Fruit fly (Drosophila melanogaster) whole organism, embryonic: ENCODE results near the gene CG43116.

ENCODE experiments used
- BEAF-32 ChIP-seq: fragments of 200-800 bp; sonication (Bioruptor generic); optimal IDR thresholded peaks from 3 replicates; lab custom pipeline; 2017; ENCODE audit warnings: missing biosample characterization, missing genetic modification characterization, mild to moderate bottlenecking, moderate library complexity, missing genetic modification reagents
- CG11398 ChIP-seq: fragments of 200-800 bp; sonication (Bioruptor generic); optimal IDR thresholded peaks from 2 replicates; lab custom pipeline; 2016; ENCODE audit warnings: missing biosample characterization, missing genetic modification characterization
- CG15479 ChIP-seq: fragments of 200-800 bp; sonication (Bioruptor generic); optimal IDR thresholded peaks from 3 replicates; lab custom pipeline; 2019; ENCODE audit warnings: missing biosample characterization, mild to moderate bottlenecking, missing genetic modification characterization, moderate library complexity
- CG17612 ChIP-seq: fragments of 200-800 bp; sonication (Bioruptor generic); IDR thresholded peaks from 2 replicates; pipeline ENCODE4 v1.3.6; 2022; ENCODE audit warnings: missing biosample characterization, missing genetic modification characterization
- CG18011 ChIP-seq: fragments of 200-800 bp; sonication (Bioruptor generic); optimal IDR thresholded peaks from 2 replicates; lab custom pipeline; 2017; ENCODE audit warnings: missing biosample characterization, missing genetic modification characterization, mild to moderate bottlenecking, moderate library complexity, missing genotype
- CG2116 ChIP-seq: fragments of 200-800 bp; sonication (Bioruptor generic); optimal IDR thresholded peaks from 3 replicates; lab custom pipeline; 2018; ENCODE audit warnings: missing biosample characterization, mild to moderate bottlenecking, missing genetic modification characterization
- CG30020 ChIP-seq: fragments of 200-800 bp; optimal IDR thresholded peaks from 2 replicates; lab custom pipeline; 2019; ENCODE audit warnings: missing biosample characterization, mild to moderate bottlenecking, missing genetic modification characterization, moderate library complexity
- CG32532 ChIP-seq: fragments of 200-800 bp; sonication (Bioruptor generic); IDR thresholded peaks from 2 replicates; pipeline ENCODE4 v1.3.6; 2022; ENCODE audit warnings: missing biosample characterization, missing genetic modification characterization
- CG3838 ChIP-seq: fragments of 200-800 bp; sonication (Bioruptor generic); optimal IDR thresholded peaks from 3 replicates; lab custom pipeline; 2016; ENCODE audit warnings: missing biosample characterization, missing genetic modification characterization
- CG42726 ChIP-seq: fragments of 200-800 bp; sonication (Bioruptor generic); IDR thresholded peaks from 2 replicates; pipeline ENCODE4 v1.3.6; 2022; ENCODE audit warnings: missing biosample characterization, missing genetic modification characterization; ENCODE audit not compliant: partially characterized antibody
- CG4424 ChIP-seq: fragments of 200-800 bp; sonication (Bioruptor generic); optimal IDR thresholded peaks from 3 replicates; lab custom pipeline; 2016; ENCODE audit warnings: missing biosample characterization, missing genetic modification characterization
- CG8089 ChIP-seq: fragments of 200-800 bp; sonication (Bioruptor generic); optimal IDR thresholded peaks from 3 replicates; lab custom pipeline; 2016; ENCODE audit warnings: missing biosample characterization, missing genetic modification characterization
- CG9609 ChIP-seq: fragments of 200-800 bp; sonication (Bioruptor generic); optimal IDR thresholded peaks from 3 replicates; lab custom pipeline; 2016; ENCODE audit warnings: missing biosample characterization, missing genetic modification characterization
- CG9817 ChIP-seq: fragments of 200-800 bp; sonication (Bioruptor generic); optimal IDR thresholded peaks from 2 replicates; lab custom pipeline; 2018; ENCODE audit warnings: missing biosample characterization, mild to moderate bottlenecking, missing genetic modification characterization, moderate library complexity
- CrebB ChIP-seq: fragments of 200-800 bp; sonication (Bioruptor generic); optimal IDR thresholded peaks from 3 replicates; lab custom pipeline; 2018; ENCODE audit warnings: missing biosample characterization, mild to moderate bottlenecking, missing genetic modification characterization
- D19B ChIP-seq: fragments of 200-800 bp; sonication (Bioruptor generic); optimal IDR thresholded peaks from 2 replicates; lab custom pipeline; 2017; ENCODE audit warnings: missing biosample characterization, mild to moderate bottlenecking, missing genetic modification characterization
- HHEX ChIP-seq: fragments of 200-800 bp; sonication (Bioruptor generic); optimal IDR thresholded peaks from 3 replicates; lab custom pipeline; 2017; ENCODE audit warnings: missing biosample characterization, mild to moderate bottlenecking, missing genetic modification characterization, missing genetic modification reagents
- Hr51 ChIP-seq, 2 experiments: fragments of 200-800 bp; sonication (Bioruptor generic); optimal IDR thresholded peaks; 2 replicates in 1 of 2; 3 replicates in 1 of 2; lab custom pipeline; 2016 to 2018; ENCODE audit warnings: missing biosample characterization in 2 of 2, missing genetic modification characterization in 2 of 2, mild to moderate bottlenecking in 1 of 2, moderate library complexity in 1 of 2
- Jarid2 ChIP-seq: fragments of 200-800 bp; sonication (Bioruptor generic); optimal IDR thresholded peaks from 3 replicates; lab custom pipeline; 2017; ENCODE audit warnings: mild to moderate bottlenecking, missing biosample characterization, missing genetic modification reagents, missing genetic modification characterization
- Lim3 ChIP-seq: fragments of 200-800 bp; sonication (Bioruptor generic); IDR thresholded peaks from 2 replicates; pipeline ENCODE4 v1.3.6; 2022; ENCODE audit warnings: missing biosample characterization, missing genetic modification characterization
- MTF-1 ChIP-seq: fragments of 200-800 bp; sonication (Bioruptor generic); optimal IDR thresholded peaks from 2 replicates; lab custom pipeline; 2018; ENCODE audit warnings: missing biosample characterization, mild to moderate bottlenecking, missing genetic modification characterization, borderline replicate concordance
- Nf-YA ChIP-seq: fragments of 200-800 bp; sonication (Bioruptor generic); IDR thresholded peaks from 2 replicates; pipeline ENCODE4 v1.3.6; 2022; ENCODE audit warnings: missing biosample characterization, missing genetic modification characterization
- Scr ChIP-seq: fragments of 200-800 bp; sonication (Bioruptor generic); IDR thresholded peaks from 2 replicates; pipeline ENCODE4 v1.3.6; 2022; ENCODE audit warnings: missing biosample characterization, missing genetic modification characterization; ENCODE audit not compliant: partially characterized antibody
- Six4 ChIP-seq: fragments of 200-800 bp; sonication (Bioruptor generic); optimal IDR thresholded peaks from 2 replicates; lab custom pipeline; 2016; ENCODE audit warnings: missing biosample characterization, missing genetic modification characterization
- Ssrp ChIP-seq: fragments of 200-800 bp; sonication (Bioruptor generic); optimal IDR thresholded peaks from 2 replicates; lab custom pipeline; 2018; ENCODE audit warnings: missing biosample characterization, mild to moderate bottlenecking, missing genetic modification characterization, moderate library complexity
- ase ChIP-seq: fragments of 200-800 bp; sonication (Bioruptor generic); IDR thresholded peaks from 3 replicates; pipeline ENCODE4 v1.3.6; 2022; ENCODE audit warnings: missing biosample characterization, missing genetic modification characterization
- ash1 ChIP-seq: fragments of 200-800 bp; sonication (Bioruptor generic); optimal IDR thresholded peaks from 2 replicates; lab custom pipeline; 2018; ENCODE audit warnings: missing biosample characterization, mild to moderate bottlenecking, missing genetic modification characterization
- bab2 ChIP-seq: fragments of 200-800 bp; sonication (Bioruptor generic); optimal IDR thresholded peaks from 2 replicates; lab custom pipeline; 2016; ENCODE audit warnings: missing biosample characterization, missing genetic modification characterization
- bigmax ChIP-seq: fragments of 200-800 bp; sonication (Bioruptor generic); optimal IDR thresholded peaks from 2 replicates; lab custom pipeline; 2018; ENCODE audit warnings: missing biosample characterization, mild to moderate bottlenecking, missing genetic modification characterization
- chif ChIP-seq, 2 experiments: fragments of 200-800 bp; sonication (Bioruptor generic); optimal IDR thresholded peaks; 3 replicates each; lab custom pipeline; 2016; ENCODE audit warnings: missing biosample characterization in 2 of 2, missing genetic modification characterization in 2 of 2
- danr ChIP-seq: fragments of 200-800 bp; sonication (Bioruptor generic); IDR thresholded peaks from 2 replicates; pipeline ENCODE4 v1.3.6; 2022; ENCODE audit warnings: missing biosample characterization, missing genetic modification characterization
- dm ChIP-seq: fragments of 200-800 bp; sonication (Bioruptor generic); optimal IDR thresholded peaks from 3 replicates; lab custom pipeline; 2016; ENCODE audit warnings: missing biosample characterization, missing genetic modification characterization
- ewg ChIP-seq: fragments of 200-800 bp; sonication (Bioruptor generic); optimal IDR thresholded peaks from 3 replicates; lab custom pipeline; 2017; ENCODE audit warnings: mild to moderate bottlenecking, missing biosample characterization, missing genetic modification reagents, missing genetic modification characterization
- ham ChIP-seq: fragments of 200-800 bp; sonication (Bioruptor generic); IDR thresholded peaks from 2 replicates; pipeline ENCODE4 v1.3.6; 2022; ENCODE audit warnings: missing biosample characterization, missing genetic modification characterization
- jigr1 ChIP-seq: fragments of 200-800 bp; sonication (Bioruptor generic); IDR thresholded peaks from 3 replicates; pipeline ENCODE4 v1.3.6; 2022; ENCODE audit warnings: missing biosample characterization, missing genetic modification characterization
- jing ChIP-seq: fragments of 200-800 bp; sonication (Bioruptor generic); optimal IDR thresholded peaks from 2 replicates; lab custom pipeline; 2018; ENCODE audit warnings: missing biosample characterization, mild to moderate bottlenecking, missing genetic modification characterization
- jumu ChIP-seq: fragments of 200-800 bp; sonication (Bioruptor generic); optimal IDR thresholded peaks from 3 replicates; lab custom pipeline; 2016; ENCODE audit warnings: missing biosample characterization, missing genetic modification characterization
- knrl ChIP-seq: fragments of 200-800 bp; sonication (Bioruptor generic); IDR thresholded peaks from 3 replicates; pipeline ENCODE4 v1.3.6; 2022; ENCODE audit warnings: missing biosample characterization, missing genetic modification characterization; ENCODE audit not compliant: partially characterized antibody
- lilli ChIP-seq: fragments of 200-800 bp; sonication (Bioruptor generic); optimal IDR thresholded peaks from 3 replicates; lab custom pipeline; 2016; ENCODE audit warnings: missing biosample characterization, missing genetic modification characterization
- mam ChIP-seq: fragments of 200-800 bp; sonication (Bioruptor generic); optimal IDR thresholded peaks from 3 replicates; lab custom pipeline; 2016; ENCODE audit warnings: missing biosample characterization, missing genetic modification characterization
- nerfin-1 ChIP-seq: fragments of 200-800 bp; sonication (Bioruptor generic); optimal IDR thresholded peaks from 3 replicates; lab custom pipeline; 2019; ENCODE audit warnings: missing biosample characterization, mild to moderate bottlenecking, missing genetic modification characterization, moderate library complexity
- oc ChIP-seq: fragments of 200-800 bp; sonication (Bioruptor generic); optimal IDR thresholded peaks from 2 replicates; lab custom pipeline; 2018; ENCODE audit warnings: missing biosample characterization, mild to moderate bottlenecking, missing genetic modification characterization, moderate library complexity
- otp ChIP-seq: fragments of 200-800 bp; sonication (Bioruptor generic); IDR thresholded peaks from 3 replicates; pipeline ENCODE4, ENCODE4 v1.3.6; 2022; ENCODE audit warnings: missing biosample characterization, missing genetic modification characterization
- pum ChIP-seq: fragments of 200-800 bp; sonication (Bioruptor generic); optimal IDR thresholded peaks from 2 replicates; lab custom pipeline; 2016; ENCODE audit warnings: missing biosample characterization, missing genetic modification characterization
- pzg ChIP-seq: fragments of 200-800 bp; sonication (Bioruptor generic); optimal IDR thresholded peaks from 3 replicates; lab custom pipeline; 2018; ENCODE audit warnings: missing biosample characterization, mild to moderate bottlenecking, missing genetic modification characterization, moderate library complexity
- stwl ChIP-seq: fragments of 200-800 bp; sonication (Bioruptor generic); optimal IDR thresholded peaks from 3 replicates; lab custom pipeline; 2018; ENCODE audit warnings: missing biosample characterization, mild to moderate bottlenecking, missing genetic modification characterization, moderate library complexity
- tap ChIP-seq: fragments of 200-800 bp; optimal IDR thresholded peaks from 3 replicates; lab custom pipeline; 2019; ENCODE audit warnings: missing biosample characterization, mild to moderate bottlenecking, missing genetic modification characterization, moderate library complexity
- toy ChIP-seq: fragments of 200-800 bp; sonication (Bioruptor generic); IDR thresholded peaks from 2 replicates; pipeline ENCODE4 v1.3.6; 2022; ENCODE audit warnings: missing biosample characterization, missing genetic modification characterization

CG43116 gene

DNA sequence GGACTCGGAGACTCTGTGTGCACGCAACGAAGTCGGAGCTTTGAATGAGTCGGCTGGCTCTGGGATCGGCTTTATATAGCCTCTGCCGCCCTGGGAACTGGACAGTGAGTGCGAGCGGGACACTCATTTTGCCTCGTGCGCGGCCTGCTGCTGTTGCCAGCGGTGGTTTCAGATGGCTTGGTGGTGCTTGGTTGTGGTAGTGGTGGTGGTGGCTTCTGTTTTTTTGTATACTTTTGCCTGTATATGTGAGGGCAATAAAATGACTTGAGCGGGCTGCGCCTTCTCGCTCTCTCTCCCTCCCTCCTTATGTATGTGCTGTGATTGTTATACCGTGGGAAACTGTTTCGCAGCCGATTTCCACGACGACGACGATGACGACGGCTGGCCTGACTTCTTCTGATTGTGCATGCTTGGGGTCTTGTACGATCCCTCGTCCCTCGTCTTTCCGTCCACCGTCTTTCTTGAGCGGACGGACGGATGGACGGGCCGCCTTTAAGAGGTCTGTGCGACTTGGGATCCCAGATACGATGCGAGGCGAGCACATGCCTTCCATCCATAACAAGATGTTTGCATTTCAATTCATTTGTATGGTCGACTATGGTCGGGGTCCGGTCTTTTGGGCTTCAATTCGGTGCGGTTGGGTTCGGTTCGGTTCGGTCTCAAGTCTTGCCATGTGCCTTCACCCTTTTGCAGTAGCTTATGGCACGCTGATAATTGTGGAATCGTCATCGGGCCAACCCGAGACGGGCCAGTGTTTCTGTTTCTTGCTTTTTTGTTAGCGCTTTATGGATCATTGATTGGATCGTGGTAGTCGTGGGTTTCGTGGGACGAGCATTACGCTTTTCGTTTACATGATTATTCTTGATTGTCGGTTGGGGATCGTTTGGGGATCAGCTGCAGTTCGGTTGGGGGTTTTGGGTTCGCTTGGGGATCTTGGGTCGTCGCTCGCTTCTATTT, 9.5 kb upstream of the CG43116 start (continued):
- TF ChIP-seq CG30020 (tag; lab: Kevin White, UChicago) (no peak), jigr1 (GFP tag; lab: Robert Waterston, UW) (no peak), bigmax (GFP tag; lab: Kevin White, UChicago) (peak; percentile 14), D19B (no peak), CG15479 (no peak), bab2 (GFP tag; lab: Kevin White, UChicago) (no peak), MTF-1 (GFP tag; lab: Kevin White, UChicago) (peak; percentile 43), tap (no peak), CG9817 (tag; lab: Kevin White, UChicago) (no peak), Jarid2 (peak; percentile 88), CG3838 (GFP tag; lab: Kevin White, UChicago) (no peak), Six4 (GFP tag; lab: Kevin White, UChicago) (no peak), CG17612 (GFP tag; lab: Robert Waterston, UW) (no peak), lilli (GFP tag; lab: Kevin White, UChicago) (no peak), jumu (GFP tag; lab: Kevin White, UChicago) (no peak), otp (GFP tag; lab: Robert Waterston, UW) (peak; percentile 56; the same call in 1 of the 3 replicates), knrl (GFP tag; lab: Robert Waterston, UW) (no peak), CG2116 (GFP tag; lab: Kevin White, UChicago) (no peak), nerfin-1 (tag; lab: Kevin White, UChicago) (peak; percentile 59), BEAF-32 (GFP tag; lab: Kevin White, UChicago) (no peak), pum (GFP tag; lab: Kevin White, UChicago) (no peak), Hr51 (GFP tag; optimal IDR thresholded peaks at IDR 0.05; lab: Kevin White, UChicago) (no peak), chif (GFP tag; optimal IDR thresholded peaks at IDR 0.05; lab: Kevin White, UChicago) (peak in 1 of 2 experiments; percentile 35), oc (tag; lab: Kevin White, UChicago) (peak; percentile 86), Lim3 (GFP tag; lab: Robert Waterston, UW) (no peak), CG18011 (GFP tag; lab: Kevin White, UChicago) (no peak), danr (GFP tag; lab: Robert Waterston, UW) (no peak), ham (GFP tag; lab: Robert Waterston, UW) (no peak), mam (GFP tag; lab: Kevin White, UChicago) (peak; percentile 32), ewg (peak; percentile 11), stwl (tag; lab: Kevin White, UChicago) (no peak), ash1 (no peak), CG8089 (GFP tag; lab: Kevin White, UChicago) (no peak), CG4424 (GFP tag; lab: Kevin White, UChicago) (no peak), jing (no peak), HHEX (GFP tag; lab: Kevin White, UChicago) (no peak), Ssrp (tag; lab: Kevin White, UChicago) (no peak), pzg (GFP tag; lab: Kevin White, UChicago) (no peak), CG11398 (GFP tag; lab: Kevin White, UChicago) (no peak), CG9609 (no peak), ase (GFP tag; lab: Robert Waterston, UW) (no peak), CG32532 (GFP tag; lab: Robert Waterston, UW) (no peak; the same call in 1 of the 2 replicates), toy (GFP tag; lab: Robert Waterston, UW) (no peak), Nf-YA (GFP tag; lab: Robert Waterston, UW) (no peak), CG42726 (GFP tag; lab: Robert Waterston, UW) (peak; percentile 54; the same call in 1 of the 2 replicates), dm (GFP tag; lab: Kevin White, UChicago) (peak; percentile 76), Scr (GFP tag; lab: Robert Waterston, UW) (no peak), CrebB (tag; lab: Kevin White, UChicago) (no peak)
